Worm (Caenorhabditis elegans) whole organism, L1 larva: ENCODE results near the gene Y70C5A.4.
A peak's percentile ranks its signal among the peaks of the same experiment; 100 is the strongest.

Source experiments
- F16B12.6 ChIP-seq: fragments of 150-350 bp; optimal IDR thresholded peaks from 2 replicates; lab custom pipeline; 2014; ENCODE audit warnings: missing biosample characterization, missing genetic modification characterization
- aha-1 ChIP-seq: fragments of 150-350 bp; optimal IDR thresholded peaks from 2 replicates; lab custom pipeline; 2014; ENCODE audit warnings: missing biosample characterization, missing genetic modification characterization
- alr-1 ChIP-seq: fragments of 200-800 bp; sonication (Bioruptor generic); optimal IDR thresholded peaks from 2 replicates; lab custom pipeline; 2018; ENCODE audit warnings: borderline replicate concordance, mild to moderate bottlenecking, missing genetic modification characterization, missing compliant biosample characterization
- ama-1 ChIP-seq: fragments of 150-350 bp; optimal IDR thresholded peaks from 2 replicates; lab custom pipeline; 2014
- blmp-1 ChIP-seq: fragments of 150-350 bp; optimal IDR thresholded peaks from 2 replicates; lab custom pipeline; 2014; ENCODE audit warnings: missing biosample characterization, missing genetic modification characterization
- ceh-63 ChIP-seq: fragments of 200-800 bp; sonication (Bioruptor generic); optimal IDR thresholded peaks from 2 replicates; lab custom pipeline; 2018; ENCODE audit warnings: mild to moderate bottlenecking, missing genetic modification characterization, missing compliant biosample characterization
- ceh-8 ChIP-seq: fragments of 200-800 bp; sonication (Bioruptor generic); optimal IDR thresholded peaks from 2 replicates; lab custom pipeline; 2018; ENCODE audit warnings: mild to moderate bottlenecking, missing genetic modification characterization, moderate library complexity, missing compliant biosample characterization
- ceh-82 ChIP-seq, 3 experiments: fragments of 150-350 bp in 1 of 3; sonication (generic microtip) in 2 of 3; optimal IDR thresholded peaks; 2 replicates each; lab custom pipeline; 2014 to 2017; ENCODE audit warnings: missing biosample characterization in 3 of 3, missing genetic modification characterization in 3 of 3
- ceh-90 ChIP-seq: sonication (generic microtip); optimal IDR thresholded peaks from 2 replicates; lab custom pipeline; 2016; ENCODE audit warnings: missing genetic modification characterization, missing compliant biosample characterization
- ces-1 ChIP-seq: fragments of 150-350 bp; optimal IDR thresholded peaks from 2 replicates; lab custom pipeline; 2014; ENCODE audit warnings: missing biosample characterization, missing genetic modification reagents, missing genetic modification characterization
- efl-1 ChIP-seq, 4 experiments: fragments of 150-350 bp; optimal IDR thresholded peaks in 3 of 4; peaks in 1 of 4; 1 replicate in 1 of 4; 2 replicates in 3 of 4; lab custom pipeline; 2014; ENCODE audit warnings: missing biosample characterization in 2 of 4, missing genetic modification characterization in 2 of 4, missing genetic modification reagents in 2 of 4
- egl-13 ChIP-seq: sonication (generic microtip); optimal IDR thresholded peaks from 2 replicates; lab custom pipeline; 2016; ENCODE audit warnings: missing genotype, missing genetic modification reagents, missing genetic modification characterization, missing compliant biosample characterization
- elt-3 ChIP-seq, 6 experiments: fragments of 150-350 bp in 1 of 6; sonication (generic microtip); optimal IDR thresholded peaks; 2 replicates each; lab custom pipeline; 2017 to 2018; ENCODE audit warnings: missing biosample characterization in 6 of 6, missing genetic modification characterization in 6 of 6, inconsistent platforms in 1 of 6
- fkh-8 ChIP-seq: sonication (generic microtip); optimal IDR thresholded peaks from 2 replicates; lab custom pipeline; 2016; ENCODE audit warnings: mild to moderate bottlenecking, missing genetic modification characterization, missing compliant biosample characterization
- fos-1 ChIP-seq: fragments of 150-350 bp; optimal IDR thresholded peaks from 2 replicates; lab custom pipeline; 2014; ENCODE audit warnings: missing biosample characterization, missing genetic modification characterization
- hlh-4 ChIP-seq: sonication (generic microtip); optimal IDR thresholded peaks from 2 replicates; lab custom pipeline; 2016; ENCODE audit warnings: mild to moderate bottlenecking, missing genetic modification characterization, missing compliant biosample characterization
- isw-1 ChIP-seq: fragments of 200-800 bp; sonication (Bioruptor generic); IDR thresholded peaks from 2 replicates; pipeline ENCODE4 v1.3.6; 2022; ENCODE audit warnings: missing genetic modification characterization, missing compliant biosample characterization
- lsy-2 ChIP-seq, 2 experiments: fragments of 150-350 bp; optimal IDR thresholded peaks; 2 replicates each; lab custom pipeline; 2014; ENCODE audit warnings: missing biosample characterization in 2 of 2, missing genetic modification characterization in 2 of 2
- mep-1 ChIP-seq: fragments of 150-350 bp; optimal IDR thresholded peaks from 2 replicates; lab custom pipeline; 2014; ENCODE audit warnings: missing biosample characterization, missing genetic modification characterization
- nhr-11 ChIP-seq: fragments of 150-350 bp; optimal IDR thresholded peaks from 2 replicates; lab custom pipeline; 2014; ENCODE audit warnings: missing biosample characterization, missing genetic modification characterization
- nhr-237 ChIP-seq: fragments of 150-350 bp; optimal IDR thresholded peaks from 2 replicates; lab custom pipeline; 2014; ENCODE audit warnings: missing biosample characterization, missing genetic modification characterization
- nhr-28 ChIP-seq: fragments of 150-350 bp; optimal IDR thresholded peaks from 2 replicates; lab custom pipeline; 2014; ENCODE audit warnings: missing biosample characterization, missing genetic modification characterization
- nhr-47 ChIP-seq: sonication (generic microtip); optimal IDR thresholded peaks from 2 replicates; lab custom pipeline; 2016; ENCODE audit warnings: mild to moderate bottlenecking, missing genetic modification characterization, moderate library complexity, missing compliant biosample characterization
- nhr-71 ChIP-seq: sonication (generic microtip); optimal IDR thresholded peaks from 2 replicates; lab custom pipeline; 2016; ENCODE audit warnings: mild to moderate bottlenecking, missing genetic modification characterization, moderate library complexity, missing compliant biosample characterization
- pax-3 ChIP-seq: fragments of 200-800 bp; sonication (Bioruptor generic); optimal IDR thresholded peaks from 2 replicates; lab custom pipeline; 2018; ENCODE audit warnings: mild to moderate bottlenecking, missing genetic modification characterization, moderate library complexity, missing compliant biosample characterization
- snpc-4 ChIP-seq: fragments of 150-350 bp; optimal IDR thresholded peaks from 2 replicates; lab custom pipeline; 2014; ENCODE audit warnings: missing biosample characterization, missing genetic modification characterization
- snu-23 ChIP-seq: sonication (generic microtip); optimal IDR thresholded peaks from 2 replicates; lab custom pipeline; 2016; ENCODE audit warnings: missing genetic modification characterization, missing compliant biosample characterization
- sox-4 ChIP-seq: sonication (generic microtip); optimal IDR thresholded peaks from 2 replicates; lab custom pipeline; 2016; ENCODE audit warnings: missing genetic modification characterization, missing compliant biosample characterization
- swsn-7 ChIP-seq: sonication (generic microtip); optimal IDR thresholded peaks from 2 replicates; lab custom pipeline; 2016; ENCODE audit warnings: missing genetic modification characterization, missing compliant biosample characterization
- tbx-2 ChIP-seq: sonication (generic microtip); optimal IDR thresholded peaks from 2 replicates; lab custom pipeline; 2016; ENCODE audit warnings: missing genetic modification characterization, missing compliant biosample characterization
- unc-130 ChIP-seq: fragments of 150-350 bp; optimal IDR thresholded peaks from 2 replicates; lab custom pipeline; 2017; ENCODE audit warnings: missing biosample characterization, missing genetic modification characterization, inconsistent platforms
- unc-98 ChIP-seq: fragments of 200-800 bp; sonication (Bioruptor generic); IDR thresholded peaks from 2 replicates; pipeline ENCODE4 v1.3.6; 2022; ENCODE audit warnings: missing genetic modification characterization, missing compliant biosample characterization
- vab-15 ChIP-seq: sonication (generic microtip); optimal IDR thresholded peaks from 2 replicates; lab custom pipeline; 2017; ENCODE audit warnings: missing genotype, mild to moderate bottlenecking, missing genetic modification characterization, missing compliant biosample characterization
- xbp-1 ChIP-seq: sonication (generic microtip); optimal IDR thresholded peaks from 2 replicates; lab custom pipeline; 2016; ENCODE audit warnings: missing genetic modification characterization, missing compliant biosample characterization
- zip-4 ChIP-seq: fragments of 200-800 bp; sonication (Bioruptor generic); optimal IDR thresholded peaks from 2 replicates; lab custom pipeline; 2018; ENCODE audit warnings: mild to moderate bottlenecking, missing genetic modification characterization, moderate library complexity, missing compliant biosample characterization
- ztf-11 ChIP-seq, 2 experiments: sonication (generic microtip); optimal IDR thresholded peaks; 2 replicates each; lab custom pipeline; 2016 to 2017; ENCODE audit warnings: missing genetic modification characterization in 2 of 2, missing biosample characterization in 1 of 2, missing compliant biosample characterization in 1 of 2
- ztf-4 ChIP-seq: fragments of 150-350 bp; optimal IDR thresholded peaks from 2 replicates; lab custom pipeline; 2014; ENCODE audit warnings: missing biosample characterization, missing genetic modification characterization

Gene Y70C5A.4

ce11 chrV:16617462-16617861 is at the start of gene Y70C5A.4:
Gene Y70C5A.4, plus strand, starts transcription at chrV:16617762.
- no peak for TF ChIP-seq ztf-11 (tag; optimal IDR thresholded peaks at IDR 0.05; lab: Kevin White, UChicago)
- TF ChIP-seq xbp-1: no peak
- TF ChIP-seq egl-13 (tag; lab: Kevin White, UChicago): no peak
- TF ChIP-seq isw-1 (GFP tag; lab: Robert Waterston, UW): no peak
- no peak for TF ChIP-seq ceh-90 (tag; lab: Kevin White, UChicago)
- no peak for TF ChIP-seq pax-3 (tag; lab: Kevin White, UChicago)
- TF ChIP-seq lsy-2 (tag; optimal IDR thresholded peaks at IDR 0.05; lab: Kevin White, UChicago): no peak
- TF ChIP-seq ztf-4: no peak
- TF ChIP-seq F16B12.6: no peak
- TF ChIP-seq ceh-82 (tag; optimal IDR thresholded peaks at IDR 0.05; lab: Kevin White, UChicago): no peak
- TF ChIP-seq nhr-71 (tag; lab: Kevin White, UChicago): no peak
- no peak for TF ChIP-seq nhr-28 (tag; lab: Kevin White, UChicago)
- no peak for TF ChIP-seq unc-130
- no peak for TF ChIP-seq ceh-63 (GFP tag; lab: Kevin White, UChicago)
- TF ChIP-seq fkh-8 (tag; lab: Kevin White, UChicago): no peak

DNA sequence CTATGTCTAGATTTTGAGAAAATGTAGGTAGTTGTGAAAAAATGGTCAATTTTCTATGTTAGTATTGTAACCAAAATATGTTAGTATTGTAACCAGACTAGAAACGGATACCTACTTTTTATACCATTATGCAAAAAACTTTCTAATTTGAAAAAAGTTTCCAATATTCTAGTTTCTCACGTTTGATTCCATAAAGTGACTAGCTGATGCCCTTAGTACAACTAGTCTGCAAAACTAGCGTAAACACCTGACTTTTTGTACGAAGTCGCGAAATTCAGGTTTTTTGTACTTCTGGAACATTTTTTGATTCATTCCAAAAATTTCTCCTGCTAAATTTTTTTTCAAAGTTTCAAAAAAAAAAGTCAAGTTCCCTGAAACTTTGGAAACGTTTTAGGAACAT is 49.5 kb upstream of the Y70C5A.4 start:
- TF ChIP-seq nhr-11 (no peak), ceh-8 (GFP tag; lab: Kevin White, UChicago) (no peak), vab-15 (tag; lab: Kevin White, UChicago) (no peak), sox-4 (no peak), fkh-8 (tag; lab: Kevin White, UChicago) (no peak), fos-1 (tag; lab: Kevin White, UChicago) (no peak), elt-3 (tag; optimal IDR thresholded peaks at IDR 0.05; lab: Kevin White, UChicago) (no peak), xbp-1 (no peak), ces-1 (no peak)

- TF ChIP-seq alr-1 (tag; lab: Kevin White, UChicago) (no peak), ztf-4 (no peak), nhr-47 (tag; lab: Kevin White, UChicago) (no peak), vab-15 (tag; lab: Kevin White, UChicago) (no peak), nhr-237 (tag; lab: Kevin White, UChicago) (no peak), sox-4 (no peak), pax-3 (tag; lab: Kevin White, UChicago) (no peak), ama-1 (lab: Kevin White, UChicago) (no peak)
Observed at ce11 chrV:16570697-16571096, 46.9 kb upstream of the Y70C5A.4 start, which contains the start of gene nhr-233. Gene nhr-233, minus strand, starts transcription at chrV:16570797.

DNA sequence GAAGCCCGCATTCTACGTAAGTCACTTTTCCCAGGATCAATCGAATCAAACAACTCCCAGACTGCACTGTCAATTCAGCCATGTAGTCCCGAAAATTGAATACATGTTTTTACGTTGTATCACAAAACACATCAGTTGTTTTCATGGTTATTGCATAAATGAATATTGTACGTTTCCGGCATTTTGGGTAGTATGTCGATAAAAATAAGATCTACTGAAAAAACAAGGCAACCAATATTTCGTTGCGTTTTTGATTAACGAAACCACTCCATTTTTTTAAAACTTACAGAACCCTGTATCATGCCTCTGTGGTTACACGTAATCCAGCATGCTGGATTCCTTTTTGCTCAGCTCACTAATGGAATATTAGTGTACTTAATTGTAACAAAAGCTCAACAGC is 44.4 kb upstream of the Y70C5A.4 start, which contains the start of gene str-149:
Gene str-149, plus strand, starts transcription at position 301 of the 400 bp plus-strand sequence.
- TF ChIP-seq nhr-28 (tag; lab: Kevin White, UChicago): no peak
- no peak for TF ChIP-seq efl-1 (optimal IDR thresholded peaks at IDR 0.05; lab: Kevin White, UChicago)
- TF ChIP-seq efl-1 (GFP tag; optimal IDR thresholded peaks at IDR 0.05 in 1 of 2; lab: Kevin White, UChicago): peak in 1 of 2 experiments; percentile 53

ce11 chrV:16575900-16576299 is 41.7 kb upstream of the Y70C5A.4 start, which contains the start of gene str-151:
Gene str-151, plus strand, starts transcription at chrV:16576200.
- no peak for TF ChIP-seq efl-1 (optimal IDR thresholded peaks at IDR 0.05; lab: Kevin White, UChicago)
- peak in 1 of 2 experiments; percentile 4 for TF ChIP-seq efl-1 (GFP tag; optimal IDR thresholded peaks at IDR 0.05 in 1 of 2; lab: Kevin White, UChicago)
- TF ChIP-seq swsn-7 (tag; lab: Kevin White, UChicago): no peak
- TF ChIP-seq, all 84 proteins: peak for 1

DNA sequence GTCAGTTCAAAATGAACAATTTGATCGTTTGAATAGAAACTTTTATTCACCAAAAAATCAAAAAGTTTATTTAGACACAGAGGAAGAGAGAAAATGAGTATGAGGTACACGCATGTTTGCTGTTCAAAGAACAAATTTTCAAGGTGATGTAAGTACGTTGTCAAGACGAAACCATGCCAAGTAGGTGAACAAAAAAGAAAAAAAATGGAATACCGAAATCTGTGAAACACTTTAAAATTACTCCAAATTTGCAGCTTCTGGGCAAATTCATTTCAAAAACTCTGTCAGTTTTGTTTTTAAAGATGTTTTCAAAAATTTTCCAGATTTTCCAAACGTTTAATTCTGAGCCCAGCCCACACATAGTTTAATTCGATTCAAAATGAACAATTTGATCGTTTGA is 37.1 kb upstream of the Y70C5A.4 start, which contains the start of gene nhr-271:
Gene nhr-271, minus strand, starts transcription at position 101 of the 400 bp plus-strand sequence.
- TF ChIP-seq unc-98: no peak
- TF ChIP-seq blmp-1 (tag; lab: Kevin White, UChicago): no peak
- no peak for TF ChIP-seq zip-4
- no peak for TF ChIP-seq snu-23 (GFP tag; lab: Kevin White, UChicago)
- no peak for TF ChIP-seq snpc-4 (tag; lab: Kevin White, UChicago)
- no peak for TF ChIP-seq hlh-4 (tag; lab: Kevin White, UChicago)
- TF ChIP-seq tbx-2 (tag; lab: Kevin White, UChicago): no peak
- no peak for TF ChIP-seq mep-1 (tag; lab: Kevin White, UChicago)
- no peak for TF ChIP-seq aha-1 (tag; lab: Kevin White, UChicago)
- no peak for TF ChIP-seq swsn-7 (tag; lab: Kevin White, UChicago)
